Fruit fly (Drosophila melanogaster) whole organism, embryonic: ENCODE measurements around the gene P58IPK.
A peak's percentile ranks its signal among the peaks of the same experiment; 100 is the strongest.

Experiments used
- Asciz ChIP-seq: fragments of 200-800 bp; sonication (Bioruptor generic); optimal IDR thresholded peaks from 2 replicates; lab custom pipeline; 2017; ENCODE audit warnings: missing biosample characterization, mild to moderate bottlenecking, missing genetic modification characterization, missing genetic modification reagents
- Bdp1 ChIP-seq: fragments of 200-800 bp; sonication (Bioruptor generic); optimal IDR thresholded peaks from 3 replicates; lab custom pipeline; 2016; ENCODE audit warnings: missing biosample characterization, missing genetic modification characterization
- C15 ChIP-seq: fragments of 200-800 bp; sonication (Bioruptor generic); IDR thresholded peaks from 3 replicates; pipeline ENCODE4 v1.3.6; 2022; ENCODE audit warnings: missing biosample characterization, missing genetic modification characterization
- CG10543 ChIP-seq: fragments of 200-800 bp; sonication (Bioruptor generic); optimal IDR thresholded peaks from 3 replicates; lab custom pipeline; 2017; ENCODE audit warnings: missing biosample characterization, mild to moderate bottlenecking, missing genetic modification characterization, moderate library complexity
- CG11247 ChIP-seq: fragments of 200-800 bp; sonication (Bioruptor generic); IDR thresholded peaks from 2 replicates; pipeline ENCODE4 v1.3.6; 2022; ENCODE audit warnings: missing biosample characterization, missing genetic modification characterization
- CG12219 ChIP-seq: fragments of 200-800 bp; sonication (Bioruptor generic); optimal IDR thresholded peaks from 3 replicates; lab custom pipeline; 2018; ENCODE audit warnings: missing biosample characterization, mild to moderate bottlenecking, missing genetic modification characterization
- CG12769 ChIP-seq: fragments of 200-800 bp; sonication (Bioruptor generic); optimal IDR thresholded peaks from 2 replicates; lab custom pipeline; 2019; ENCODE audit warnings: missing biosample characterization, mild to moderate bottlenecking, missing genetic modification characterization, moderate library complexity
- CG13424 ChIP-seq: fragments of 200-800 bp; sonication (Bioruptor generic); optimal IDR thresholded peaks from 2 replicates; lab custom pipeline; 2019; ENCODE audit warnings: missing biosample characterization, mild to moderate bottlenecking, missing genetic modification characterization, moderate library complexity
- CG14050 ChIP-seq: fragments of 200-800 bp; sonication (Bioruptor generic); IDR thresholded peaks from 3 replicates; pipeline ENCODE4 v1.3.6; 2022; ENCODE audit warnings: missing biosample characterization, missing genetic modification characterization
- CG1529 ChIP-seq: fragments of 200-800 bp; sonication (Bioruptor generic); optimal IDR thresholded peaks from 3 replicates; lab custom pipeline; 2018; ENCODE audit warnings: missing biosample characterization, missing genetic modification characterization
- CG15514 ChIP-seq: fragments of 200-800 bp; sonication (Bioruptor generic); optimal IDR thresholded peaks from 3 replicates; lab custom pipeline; 2017; ENCODE audit warnings: missing biosample characterization, missing genetic modification characterization, mild to moderate bottlenecking, moderate library complexity, missing genetic modification reagents
- CG1647 ChIP-seq: fragments of 200-800 bp; sonication (Bioruptor generic); optimal IDR thresholded peaks from 3 replicates; lab custom pipeline; 2016; ENCODE audit warnings: missing biosample characterization, missing genetic modification characterization
- CG16815 ChIP-seq: fragments of 200-800 bp; sonication (Bioruptor generic); optimal IDR thresholded peaks from 3 replicates; lab custom pipeline; 2017; ENCODE audit warnings: missing biosample characterization, mild to moderate bottlenecking, missing genetic modification characterization
- CG3065 ChIP-seq: fragments of 200-800 bp; sonication (Bioruptor generic); optimal IDR thresholded peaks from 2 replicates; lab custom pipeline; 2016; ENCODE audit warnings: missing biosample characterization, missing genetic modification characterization
- CG4404 ChIP-seq: fragments of 200-800 bp; sonication (Bioruptor generic); IDR thresholded peaks from 2 replicates; pipeline ENCODE4 v1.3.6; 2022; ENCODE audit warnings: missing biosample characterization, missing genetic modification characterization
- CG6791 ChIP-seq: fragments of 200-800 bp; sonication (Bioruptor generic); IDR thresholded peaks from 3 replicates; pipeline ENCODE4 v1.3.6; 2022; ENCODE audit warnings: missing biosample characterization, missing genetic modification characterization; ENCODE audit not compliant: partially characterized antibody
- CG7928 ChIP-seq: fragments of 200-800 bp; sonication (Bioruptor generic); optimal IDR thresholded peaks from 2 replicates; lab custom pipeline; 2017; ENCODE audit warnings: missing biosample characterization, mild to moderate bottlenecking, missing genetic modification characterization
- Dip3 ChIP-seq: fragments of 200-800 bp; sonication (Bioruptor generic); optimal IDR thresholded peaks from 3 replicates; lab custom pipeline; 2016; ENCODE audit warnings: missing biosample characterization, missing genetic modification characterization
- Dll ChIP-seq: fragments of 200-800 bp; sonication (Bioruptor generic); IDR thresholded peaks from 4 replicates; pipeline ENCODE4 v1.3.6; 2022; ENCODE audit warnings: missing biosample characterization, missing genetic modification characterization; ENCODE audit not compliant: partially characterized antibody
- Ets97D ChIP-seq: fragments of 200-800 bp; sonication (Bioruptor generic); optimal IDR thresholded peaks from 3 replicates; lab custom pipeline; 2016; ENCODE audit warnings: missing biosample characterization, missing genetic modification characterization
- GATAe ChIP-seq: fragments of 200-800 bp; sonication (Bioruptor generic); conservative IDR thresholded peaks from 2 replicates; pipeline ENCODE4 v1.3.6; 2022; ENCODE audit warnings: missing biosample characterization, missing genetic modification characterization
- HLH54F ChIP-seq: fragments of 200-800 bp; sonication (Bioruptor generic); optimal IDR thresholded peaks from 3 replicates; lab custom pipeline; 2016; ENCODE audit warnings: missing biosample characterization, missing genetic modification characterization
- Hsf ChIP-seq: fragments of 200-800 bp; sonication (Bioruptor generic); optimal IDR thresholded peaks from 3 replicates; lab custom pipeline; 2016; ENCODE audit warnings: missing biosample characterization, missing genetic modification characterization
- Lim3 ChIP-seq: fragments of 200-800 bp; sonication (Bioruptor generic); IDR thresholded peaks from 2 replicates; pipeline ENCODE4 v1.3.6; 2022; ENCODE audit warnings: missing biosample characterization, missing genetic modification characterization
- MBD-R2 ChIP-seq: fragments of 200-800 bp; sonication (Bioruptor generic); IDR thresholded peaks from 2 replicates; pipeline ENCODE4 v1.3.6; 2022; ENCODE audit warnings: missing biosample characterization, missing genetic modification characterization
- MTF-1 ChIP-seq: fragments of 200-800 bp; sonication (Bioruptor generic); optimal IDR thresholded peaks from 2 replicates; lab custom pipeline; 2018; ENCODE audit warnings: missing biosample characterization, mild to moderate bottlenecking, missing genetic modification characterization, borderline replicate concordance
- Mes4 ChIP-seq: fragments of 200-800 bp; sonication (Bioruptor generic); optimal IDR thresholded peaks from 2 replicates; lab custom pipeline; 2016; ENCODE audit warnings: missing biosample characterization, missing genetic modification characterization
- Pdp1 ChIP-seq, 2 experiments: fragments of 200-800 bp; sonication (Bioruptor generic); optimal IDR thresholded peaks; 3 replicates each; lab custom pipeline; 2016; ENCODE audit warnings: missing biosample characterization in 2 of 2, missing genetic modification characterization in 2 of 2, mild to moderate bottlenecking in 1 of 2, moderate library complexity in 1 of 2
- Ptx1 ChIP-seq: fragments of 200-800 bp; sonication (Bioruptor generic); IDR thresholded peaks from 2 replicates; pipeline ENCODE4 v1.3.6; 2022; ENCODE audit warnings: missing biosample characterization, missing genetic modification characterization
- Sox102F ChIP-seq: fragments of 200-800 bp; sonication (Bioruptor generic); optimal IDR thresholded peaks from 2 replicates; lab custom pipeline; 2018; ENCODE audit warnings: missing biosample characterization, mild to moderate bottlenecking, missing genetic modification characterization, moderate library complexity
- Xrp1 ChIP-seq: fragments of 200-800 bp; sonication (Bioruptor generic); IDR thresholded peaks from 2 replicates; pipeline ENCODE4 v1.3.6; 2022; ENCODE audit warnings: missing biosample characterization, missing genetic modification characterization
- ase ChIP-seq: fragments of 200-800 bp; sonication (Bioruptor generic); IDR thresholded peaks from 3 replicates; pipeline ENCODE4 v1.3.6; 2022; ENCODE audit warnings: missing biosample characterization, missing genetic modification characterization
- ash1 ChIP-seq: fragments of 200-800 bp; sonication (Bioruptor generic); optimal IDR thresholded peaks from 2 replicates; lab custom pipeline; 2018; ENCODE audit warnings: missing biosample characterization, mild to moderate bottlenecking, missing genetic modification characterization
- crp ChIP-seq, 2 experiments: fragments of 200-800 bp; sonication (Bioruptor generic); optimal IDR thresholded peaks; 2 replicates in 1 of 2; 3 replicates in 1 of 2; lab custom pipeline; 2017; ENCODE audit warnings: missing biosample characterization in 2 of 2, missing genetic modification characterization in 2 of 2, mild to moderate bottlenecking in 1 of 2, moderate library complexity in 1 of 2
- danr ChIP-seq: fragments of 200-800 bp; sonication (Bioruptor generic); IDR thresholded peaks from 2 replicates; pipeline ENCODE4 v1.3.6; 2022; ENCODE audit warnings: missing biosample characterization, missing genetic modification characterization
- eyg ChIP-seq: fragments of 200-800 bp; sonication (Bioruptor generic); optimal IDR thresholded peaks from 3 replicates; lab custom pipeline; 2016; ENCODE audit warnings: missing biosample characterization, missing genetic modification characterization
- fd64A ChIP-seq: fragments of 200-800 bp; sonication (Bioruptor generic); optimal IDR thresholded peaks from 3 replicates; lab custom pipeline; 2018; ENCODE audit warnings: missing biosample characterization, mild to moderate bottlenecking, missing genetic modification characterization
- gem ChIP-seq: fragments of 200-800 bp; sonication (Bioruptor generic); optimal IDR thresholded peaks from 2 replicates; lab custom pipeline; 2019; ENCODE audit warnings: missing biosample characterization, mild to moderate bottlenecking, missing genetic modification characterization, moderate library complexity
- gro ChIP-seq: fragments of 200-800 bp; sonication (Bioruptor generic); optimal IDR thresholded peaks from 2 replicates; lab custom pipeline; 2016; ENCODE audit warnings: missing biosample characterization, missing genetic modification characterization
- gsb-n ChIP-seq: fragments of 200-800 bp; sonication (Bioruptor generic); optimal IDR thresholded peaks from 3 replicates; lab custom pipeline; 2018; ENCODE audit warnings: missing biosample characterization, mild to moderate bottlenecking, missing genetic modification characterization
- hb ChIP-seq: fragments of 200-800 bp; sonication (Bioruptor generic); IDR thresholded peaks from 3 replicates; pipeline ENCODE4 v1.3.6; 2022; ENCODE audit warnings: missing biosample characterization, missing genetic modification characterization; ENCODE audit not compliant: partially characterized antibody
- jumu ChIP-seq: fragments of 200-800 bp; sonication (Bioruptor generic); optimal IDR thresholded peaks from 3 replicates; lab custom pipeline; 2016; ENCODE audit warnings: missing biosample characterization, missing genetic modification characterization
- kah ChIP-seq: fragments of 200-800 bp; sonication (Bioruptor generic); optimal IDR thresholded peaks from 2 replicates; lab custom pipeline; 2018; ENCODE audit warnings: missing biosample characterization, mild to moderate bottlenecking, missing genetic modification characterization
- lov ChIP-seq, 2 experiments: fragments of 200-800 bp in 1 of 2; fragments of >200 bp in 1 of 2; sonication (Bioruptor generic) in 1 of 2; IDR thresholded peaks in 1 of 2; optimal IDR thresholded peaks in 1 of 2; 2 replicates in 1 of 2; 3 replicates in 1 of 2; pipeline versions ENCODE4 v1.3.6 to Lab custom; 2017 to 2022; ENCODE audit warnings: missing biosample characterization in 1 of 2, missing genetic modification characterization in 1 of 2
- pum ChIP-seq: fragments of 200-800 bp; sonication (Bioruptor generic); optimal IDR thresholded peaks from 2 replicates; lab custom pipeline; 2016; ENCODE audit warnings: missing biosample characterization, missing genetic modification characterization
- seq ChIP-seq: fragments of 200-800 bp; sonication (Bioruptor generic); IDR thresholded peaks from 2 replicates; pipeline ENCODE4 v1.3.6; 2022; ENCODE audit warnings: missing biosample characterization, missing genetic modification characterization
- sim ChIP-seq: fragments of 200-800 bp; sonication (Bioruptor generic); IDR thresholded peaks from 2 replicates; pipeline ENCODE4 v1.3.6; 2022; ENCODE audit warnings: missing biosample characterization, missing genetic modification characterization
- sr ChIP-seq: fragments of 200-800 bp; sonication (Bioruptor generic); IDR thresholded peaks from 3 replicates; pipeline ENCODE4 v1.3.6; 2022; ENCODE audit warnings: missing biosample characterization, missing genetic modification characterization
- vvl ChIP-seq: fragments of 200-800 bp; sonication (Bioruptor generic); IDR thresholded peaks from 2 replicates; pipeline ENCODE4 v1.3.6; 2022; ENCODE audit warnings: missing biosample characterization, missing genetic modification characterization

Gene P58IPK

DNA sequence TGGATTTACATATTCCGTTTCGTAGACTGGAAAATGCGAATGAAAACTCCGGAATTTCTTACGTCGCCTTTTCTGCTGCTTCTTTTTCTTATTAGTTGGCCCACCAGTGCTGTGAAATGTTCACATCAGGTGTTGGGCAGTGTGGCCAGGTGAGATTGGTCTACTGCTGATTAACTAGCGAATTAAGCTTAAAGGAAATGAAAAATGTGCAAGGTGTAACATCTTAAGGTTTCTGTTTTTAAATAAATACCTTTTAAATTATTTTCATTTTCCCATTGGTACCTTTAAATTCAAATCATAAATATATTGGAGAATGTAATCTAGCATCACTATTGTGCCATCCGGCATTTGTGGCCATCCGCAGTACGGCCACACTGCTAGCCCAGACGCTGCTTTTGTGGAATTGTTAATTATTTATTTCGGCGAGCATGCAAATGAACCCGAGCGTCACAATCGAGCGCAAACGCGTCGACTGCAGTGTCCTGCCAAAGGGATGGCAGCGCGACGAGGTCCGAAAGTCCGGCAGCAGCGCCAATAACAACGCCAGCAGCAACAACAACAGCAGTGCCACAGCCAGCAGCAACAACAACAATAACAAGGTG is 27.2 kb upstream of the P58IPK start, which contains the start of the genes AP-1mu and MBD-like (continued):
- peak; percentile 57 for TF ChIP-seq pum (GFP tag; lab: Kevin White, UChicago)
- TF ChIP-seq CG1529, result peak; percentile 11
- peak; percentile 77 for TF ChIP-seq Hsf (GFP tag; lab: Kevin White, UChicago)
- TF ChIP-seq eyg (GFP tag; lab: Kevin White, UChicago), result peak; percentile 19
- TF ChIP-seq Mes4 (GFP tag; lab: Kevin White, UChicago), result peak; percentile 31
- peak; percentile 75 for TF ChIP-seq vvl (GFP tag; lab: Robert Waterston, UW)
- TF ChIP-seq ash1 (GFP tag; lab: Kevin White, UChicago), result no peak
- peak; percentile 59 to 83 for TF ChIP-seq Pdp1 (GFP tag; optimal IDR thresholded peaks at IDR 0.05; lab: Kevin White, UChicago)
- peak; percentile 69 for TF ChIP-seq jumu
- peak; percentile 66 for TF ChIP-seq CG15514 (GFP tag; lab: Kevin White, UChicago)
- no peak for TF ChIP-seq kah (GFP tag; lab: Kevin White, UChicago)
- peak; percentile 6 for TF ChIP-seq CG7928 (GFP tag; lab: Kevin White, UChicago)
- TF ChIP-seq Asciz (GFP tag; lab: Kevin White, UChicago), result no peak
- no peak for TF ChIP-seq sim (GFP tag; lab: Robert Waterston, UW)
- no peak for TF ChIP-seq MTF-1 (GFP tag; lab: Kevin White, UChicago)
- TF ChIP-seq ase (GFP tag; lab: Robert Waterston, UW), result 0 out of 3 replicates have a peak, but pooled peaks have one; percentile 7
- 0 out of 2 replicates have a peak, but pooled peaks have one; percentile 47 for TF ChIP-seq CG11247
- peak; percentile 80 for TF ChIP-seq HLH54F
- TF ChIP-seq C15, result no peak
- TF ChIP-seq seq (GFP tag; lab: Robert Waterston, UW), result no peak
- peak; percentile 81 for TF ChIP-seq MBD-R2 (GFP tag; lab: Robert Waterston, UW)
- TF ChIP-seq Xrp1 (GFP tag; lab: Robert Waterston, UW), result peak; percentile 50
- TF ChIP-seq fd64A (GFP tag; lab: Kevin White, UChicago), result no peak
- TF ChIP-seq lov (optimal IDR thresholded peaks at IDR 0.05; lab: Kevin White, UChicago), result no peak
- no peak for TF ChIP-seq lov (GFP tag; IDR thresholded peaks at IDR 0.05; lab: Robert Waterston, UW)
- TF ChIP-seq danr (GFP tag; lab: Robert Waterston, UW), result no peak
- TF ChIP-seq CG12769 (tag; lab: Kevin White, UChicago), result no peak
- peak; percentile 73 for TF ChIP-seq CG4404
- TF ChIP-seq CG16815 (GFP tag; lab: Kevin White, UChicago), result peak; percentile 39
- TF ChIP-seq hb (GFP tag; lab: Robert Waterston, UW), result no peak
- peak; percentile 61 for TF ChIP-seq Ets97D (GFP tag; lab: Kevin White, UChicago)
- peak; percentile 64 for TF ChIP-seq Bdp1 (GFP tag; lab: Kevin White, UChicago)
- peak; percentile 65 for TF ChIP-seq gro (GFP tag; lab: Kevin White, UChicago)
- peak; percentile 64 for TF ChIP-seq CG10543 (GFP tag; lab: Kevin White, UChicago)
- TF ChIP-seq Dll, result peak; percentile 61; the same call in 1 of the 4 replicates
- peak; percentile 69 for TF ChIP-seq CG13424 (tag; lab: Kevin White, UChicago)
- TF ChIP-seq Dip3, result peak; percentile 68
- TF ChIP-seq crp (GFP tag; optimal IDR thresholded peaks at IDR 0.05; lab: Kevin White, UChicago), result peak in 1 of 2 experiments; percentile 76
- no peak for TF ChIP-seq CG12219 (GFP tag; lab: Kevin White, UChicago)
- peak; percentile 45; the same call in 1 of the 2 replicates for TF ChIP-seq GATAe (GFP tag; lab: Robert Waterston, UW)
- no peak for TF ChIP-seq Sox102F (GFP tag; lab: Kevin White, UChicago)
- TF ChIP-seq gsb-n, result no peak
- TF ChIP-seq gem (tag; lab: Kevin White, UChicago), result no peak
- peak; percentile 34 for TF ChIP-seq CG1647 (GFP tag; lab: Kevin White, UChicago)
- no peak for TF ChIP-seq sr (GFP tag; lab: Robert Waterston, UW)
- no peak for TF ChIP-seq CG6791
- no peak for TF ChIP-seq CG14050 (GFP tag; lab: Robert Waterston, UW)
- no peak for TF ChIP-seq CG3065 (GFP tag; lab: Kevin White, UChicago)
- no peak for TF ChIP-seq Lim3 (GFP tag; lab: Robert Waterston, UW)
- peak; percentile 83 for TF ChIP-seq Ptx1
